Worm (Caenorhabditis elegans) whole organism, dauer: ENCODE measurements around the gene srm-6.

Source experiments
- unc-62 ChIP-seq: sonication (generic microtip); optimal IDR thresholded peaks from 2 replicates; lab custom pipeline; 2017; ENCODE audit warnings: missing biosample characterization, missing genetic modification reagents, missing genetic modification characterization

Gene srm-6

DNA sequence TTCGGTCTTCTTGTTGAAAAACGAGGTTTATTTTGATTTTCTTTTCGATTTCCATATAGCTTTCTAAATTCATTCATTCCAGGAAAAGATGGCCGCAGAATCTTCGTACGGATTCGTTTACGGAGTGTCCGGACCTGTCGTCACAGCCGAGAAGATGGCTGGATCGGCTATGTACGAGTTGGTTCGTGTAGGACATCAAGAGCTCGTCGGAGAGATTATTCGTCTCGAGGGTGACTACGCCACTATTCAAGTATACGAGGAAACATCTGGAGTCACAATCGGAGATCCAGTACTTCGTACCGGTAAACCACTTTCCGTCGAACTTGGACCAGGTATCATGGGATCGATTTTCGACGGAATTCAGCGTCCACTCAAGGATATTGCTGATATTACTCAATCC is 14.9 kb downstream of the srm-6 start, which contains the start of gene vha-13:
TSS of gene vha-13 (plus strand) at position 81 of the 400 bp plus-strand sequence.
- no peak for TF ChIP-seq unc-62 (GFP tag; lab: Kevin White, UChicago)

DNA sequence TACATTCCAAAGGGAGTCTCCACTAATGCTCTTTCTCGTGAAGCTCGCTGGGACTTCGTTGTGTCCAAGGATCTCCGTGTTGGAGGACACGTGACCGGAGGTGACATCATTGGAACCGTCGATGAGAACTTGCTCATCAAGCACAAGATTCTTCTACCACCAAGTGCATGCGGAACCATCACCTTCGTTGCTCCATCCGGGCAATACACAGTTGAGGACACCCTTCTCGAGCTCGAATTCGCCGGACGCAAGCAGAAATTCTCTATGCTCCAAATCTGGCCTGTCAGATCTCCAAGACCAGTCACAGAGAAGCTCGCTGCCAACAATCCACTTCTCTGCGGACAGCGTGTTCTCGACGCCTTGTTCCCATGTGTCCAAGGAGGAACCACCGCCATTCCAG is 15.3 kb downstream of the srm-6 start:
- no peak for TF ChIP-seq unc-62 (GFP tag; lab: Kevin White, UChicago)

- TF ChIP-seq unc-62 (GFP tag; lab: Kevin White, UChicago) = no peak
Observed at ce11 chrV:14354258-14354877, 17.6 kb downstream of the srm-6 start, which contains the start of gene Y49A3A.3. Gene Y49A3A.3, plus strand, starts transcription at chrV:14354410.

DNA sequence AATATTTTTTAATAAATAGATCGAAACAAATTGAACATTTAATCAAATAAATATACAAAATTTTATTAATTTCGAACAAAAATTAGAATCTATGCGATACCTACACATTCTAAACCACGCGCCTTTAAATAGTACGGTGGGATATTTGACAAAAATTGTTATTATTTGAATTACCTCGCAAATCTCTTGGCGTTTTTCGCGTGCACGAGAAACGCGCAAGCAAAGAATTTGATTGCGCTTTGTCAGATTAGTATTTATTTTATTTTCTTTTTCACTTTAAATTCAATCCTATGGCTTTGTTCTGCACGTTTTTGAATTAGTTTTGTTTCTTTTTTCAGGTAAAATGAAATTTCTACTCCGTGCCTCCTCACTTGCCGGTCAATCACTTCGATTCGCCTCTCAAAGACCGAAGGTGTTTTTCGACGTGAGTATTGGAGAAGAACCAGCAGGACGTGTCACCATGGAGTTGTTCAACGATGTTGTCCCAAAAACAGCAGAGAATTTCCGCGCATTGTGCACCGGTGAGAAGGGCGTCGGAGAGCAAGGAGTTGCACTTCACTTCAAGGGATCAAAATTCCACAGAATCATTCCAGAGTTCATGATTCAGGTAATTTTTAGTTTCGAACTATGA is 19.1 kb downstream of the srm-6 start, which contains the start of gene cyn-1:
TSS of gene cyn-1 (plus strand) at position 339 of the 631 bp plus-strand sequence.
- no peak for TF ChIP-seq unc-62 (GFP tag; lab: Kevin White, UChicago)

ce11 chrV:14358577-14358976 is 21.8 kb downstream of the srm-6 start, which contains the start of gene Y49A3A.4:
Gene Y49A3A.4, minus strand, starts transcription at chrV:14358890.
- no peak for TF ChIP-seq unc-62 (GFP tag; lab: Kevin White, UChicago)

DNA sequence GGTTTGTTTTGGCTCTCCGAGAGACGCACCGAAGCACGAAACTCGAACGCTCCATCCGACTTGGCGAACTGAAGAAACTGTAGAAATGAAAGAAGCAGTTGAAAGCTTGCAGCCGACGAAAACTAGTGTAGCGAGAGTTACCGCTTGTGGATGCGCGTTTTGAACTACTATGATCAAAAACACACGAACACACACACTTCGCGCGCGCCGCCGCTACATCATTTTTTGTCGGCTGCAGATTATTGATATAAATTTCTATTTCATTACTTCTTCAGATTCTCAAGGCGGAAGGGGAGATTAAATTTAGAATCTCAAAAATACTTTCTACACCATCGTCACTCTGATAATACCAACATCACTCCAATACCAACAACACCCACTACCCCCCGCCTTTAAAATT is 25.2 kb downstream of the srm-6 start:
- TF ChIP-seq unc-62 (GFP tag; lab: Kevin White, UChicago) = no peak

- TF ChIP-seq unc-62 (GFP tag; lab: Kevin White, UChicago) = no peak
Observed at ce11 chrV:14364586-14365248, 28.0 kb downstream of the srm-6 start.

ce11 chrV:14366487-14366962 is 29.8 kb downstream of the srm-6 start:
- no peak for TF ChIP-seq unc-62 (GFP tag; lab: Kevin White, UChicago)

DNA sequence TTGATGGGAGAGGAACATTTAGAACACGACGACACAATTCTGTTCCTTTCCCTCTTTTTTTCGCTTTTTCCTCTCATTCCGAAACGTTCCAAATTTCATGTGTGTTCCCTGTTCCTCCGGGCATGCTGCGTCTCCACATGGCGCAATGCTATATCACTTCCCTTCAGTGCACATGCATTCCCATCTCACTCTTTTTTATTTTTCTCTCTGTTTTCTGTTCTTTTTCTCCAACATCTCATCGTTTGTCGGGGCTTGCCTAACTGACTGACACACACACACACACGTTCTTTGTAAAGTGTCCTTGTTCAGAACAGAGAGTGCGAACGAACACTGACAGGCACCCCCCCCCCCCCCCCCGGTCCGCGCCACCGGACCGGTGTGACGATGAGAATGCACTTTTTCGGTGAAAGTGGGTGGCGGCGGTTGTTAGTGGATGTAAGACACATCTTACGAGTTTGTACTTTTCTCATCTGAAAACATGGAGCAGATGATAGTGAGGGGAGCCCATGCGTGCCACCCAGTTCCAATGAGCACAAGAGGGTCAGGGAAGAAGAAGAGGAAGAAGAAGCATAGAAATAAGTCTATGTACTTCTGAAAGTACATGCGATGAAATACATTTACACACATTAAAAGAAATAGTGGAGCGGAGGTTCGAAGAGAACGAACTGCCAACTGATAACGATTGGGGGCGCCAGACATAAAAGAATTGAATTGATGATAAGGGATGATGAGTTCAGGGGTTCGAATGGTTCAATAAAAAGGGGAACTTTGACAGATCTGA is 31.7 kb downstream of the srm-6 start:
- no peak for TF ChIP-seq unc-62 (GFP tag; lab: Kevin White, UChicago)

ce11 chrV:14369412-14369811 is 32.7 kb downstream of the srm-6 start:
- no peak for TF ChIP-seq unc-62 (GFP tag; lab: Kevin White, UChicago)

- TF ChIP-seq unc-62 (GFP tag; lab: Kevin White, UChicago) = no peak
Observed at ce11 chrV:14372774-14373173, 36.0 kb downstream of the srm-6 start, which contains the start of gene unc-39. Gene unc-39, plus strand, starts transcription at chrV:14373074.

DNA sequence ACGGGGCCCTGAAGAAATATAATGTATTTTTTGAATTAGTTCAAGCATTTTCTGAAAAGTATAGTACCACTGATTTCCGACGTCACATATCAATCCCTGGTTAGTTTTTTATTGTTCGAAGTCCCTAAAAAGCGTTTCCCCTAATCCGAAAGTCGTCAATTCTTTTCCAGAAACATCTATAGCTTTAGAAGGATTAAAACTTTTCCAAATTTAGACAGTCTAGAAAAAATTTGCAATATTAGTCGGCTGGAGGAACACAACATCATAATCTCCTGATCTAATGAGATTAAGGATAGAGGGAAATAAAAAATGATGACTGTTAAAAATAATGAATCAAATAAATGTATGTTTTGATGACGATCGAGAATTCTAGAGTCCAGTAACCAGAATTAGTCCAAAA is 41.3 kb downstream of the srm-6 start:
- TF ChIP-seq unc-62 (GFP tag; lab: Kevin White, UChicago) = no peak

ce11 chrV:14378986-14379385 is 42.2 kb downstream of the srm-6 start, which contains the start of gene npr-43:
Gene npr-43, minus strand, starts transcription at chrV:14379086.
- TF ChIP-seq unc-62 (GFP tag; lab: Kevin White, UChicago) = no peak

DNA sequence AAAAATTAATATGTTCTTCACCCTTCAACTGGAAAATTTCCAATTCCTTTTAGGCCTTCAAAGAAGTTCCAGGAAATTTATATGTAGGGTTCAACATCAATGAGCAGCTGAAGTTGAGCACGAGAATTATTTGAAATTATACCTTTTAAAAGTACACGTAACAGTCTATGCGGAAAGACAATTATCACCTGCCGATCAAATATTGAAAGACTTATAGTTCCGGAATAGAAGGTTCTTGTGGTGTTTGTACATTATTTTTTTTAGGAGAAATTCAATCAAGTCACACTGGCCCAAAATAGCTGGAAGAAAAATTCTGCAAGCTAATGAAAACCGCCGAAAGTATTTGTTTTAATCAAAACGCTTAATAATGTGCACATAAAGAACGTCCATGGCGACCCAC is 43.5 kb downstream of the srm-6 start:
- TF ChIP-seq unc-62 (GFP tag; lab: Kevin White, UChicago) = no peak
